Worm (Caenorhabditis elegans) whole organism, young adult: Measurements from ENCODE around the gene twk-9.

Experiments used
- attf-3 ChIP-seq: fragments of 200-800 bp; sonication (Bioruptor generic); conservative IDR thresholded peaks from 2 replicates; pipeline ENCODE4 v1.3.6; 2022; ENCODE audit warnings: missing genetic modification reagents, missing genetic modification characterization, missing compliant biosample characterization
- nhr-120 ChIP-seq: fragments of 200-800 bp; sonication (Bioruptor generic); IDR thresholded peaks from 2 replicates; pipeline ENCODE4 v1.3.6; 2022; ENCODE audit warnings: missing genetic modification characterization, missing compliant biosample characterization

DNA sequence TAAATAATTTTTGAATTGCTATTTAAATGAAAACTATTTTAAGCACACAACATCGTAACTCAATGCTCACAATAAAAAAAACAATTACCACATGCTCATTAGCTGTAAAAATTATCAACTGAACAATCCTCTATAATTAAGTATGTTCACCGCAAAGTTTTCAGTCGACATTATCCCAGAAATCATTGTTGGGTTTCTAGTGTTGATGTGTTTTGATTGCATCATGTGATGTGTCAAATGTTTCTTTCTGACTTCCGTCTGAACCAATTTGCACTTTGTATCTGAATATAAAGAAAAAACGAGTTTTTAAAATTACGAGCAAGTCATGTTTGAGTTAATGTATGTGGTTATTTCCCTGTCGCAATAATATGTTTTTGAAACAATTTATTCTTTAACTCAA lies 24.9 kb downstream of the twk-9 start:
- TF ChIP-seq attf-3 (GFP tag; lab: Robert Waterston, UW) = no peak
- TF ChIP-seq nhr-120 = no peak
